Fruit fly (Drosophila melanogaster) whole organism, pupa: Measurements from ENCODE around the gene CG5746.
A peak's percentile ranks its signal among the peaks of the same experiment; 100 is the strongest.

ENCODE experiments used
- CG17806 ChIP-seq: fragments of 200-800 bp; sonication (Bioruptor generic); optimal IDR thresholded peaks from 2 replicates; lab custom pipeline; 2018; ENCODE audit warnings: missing biosample characterization, mild to moderate bottlenecking, missing genetic modification characterization, moderate library complexity
- gl ChIP-seq: fragments of 200-800 bp; sonication (Bioruptor generic); optimal IDR thresholded peaks from 2 replicates; lab custom pipeline; 2018; ENCODE audit warnings: missing biosample characterization, mild to moderate bottlenecking, missing genetic modification characterization

DNA sequence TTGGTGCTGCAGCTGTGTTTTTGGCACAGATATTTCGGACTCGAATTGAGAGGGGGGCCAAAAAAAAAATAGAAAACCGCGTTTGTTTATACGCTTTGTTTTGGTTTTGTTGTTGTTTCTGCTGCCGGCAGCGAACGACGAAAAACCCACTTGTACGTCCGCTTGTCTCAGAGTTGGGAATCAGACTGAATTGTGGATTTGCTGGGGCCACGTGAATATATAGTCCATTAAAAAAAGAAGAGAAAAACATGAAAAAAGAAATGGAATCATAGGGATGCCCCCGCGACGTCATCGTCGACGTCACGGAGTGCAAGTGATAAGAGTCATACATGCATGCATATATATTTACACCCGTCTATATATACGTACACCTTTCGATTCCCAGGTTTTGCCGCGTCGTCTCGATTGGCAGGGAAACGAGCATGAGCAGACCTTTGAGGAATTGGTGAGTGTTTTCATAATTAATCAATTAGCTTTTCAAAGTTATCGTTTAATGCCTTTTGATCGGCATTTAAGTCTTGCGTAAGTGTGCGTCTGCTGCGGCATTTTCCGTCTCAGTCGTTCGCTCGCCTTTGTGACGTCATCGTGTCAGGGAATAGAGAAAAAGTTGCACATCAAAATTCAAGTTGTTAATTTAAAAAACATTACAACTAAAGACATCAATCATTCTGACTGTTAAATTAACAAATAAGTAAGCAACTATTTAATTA lies 28.8 kb downstream of the CG5746 start:
- TF ChIP-seq gl (tag; lab: Kevin White, UChicago) (peak; percentile 39), CG17806 (tag; lab: Kevin White, UChicago) (no peak)
